Worm (Caenorhabditis elegans): ENCODE measurements around the gene ZK856.5.

DNA sequence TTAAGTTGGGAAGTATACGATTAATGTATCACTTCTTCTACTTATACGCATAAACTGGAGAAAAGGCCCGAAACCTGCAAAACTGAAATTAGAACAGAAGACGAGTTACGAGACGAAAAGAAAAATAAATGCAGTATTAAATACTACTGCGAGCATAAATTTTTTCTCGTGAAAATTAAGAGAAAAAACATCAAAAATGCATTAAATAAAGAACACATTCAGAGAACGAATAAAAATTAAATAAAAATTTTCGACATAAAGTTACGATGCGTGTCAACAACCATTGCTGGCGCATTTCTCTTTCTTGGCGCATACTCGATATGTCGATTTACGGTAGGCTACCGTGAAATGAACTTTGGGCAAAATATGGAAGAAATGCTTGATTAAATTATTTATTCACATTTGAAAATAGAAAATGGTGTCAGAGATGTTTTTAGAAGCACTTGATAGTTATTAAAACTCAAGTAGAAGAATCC lies 15.0 kb upstream of the ZK856.5 start, which contains the start of the genes ZK856.19 and ZK856.11:
- no peak for TF ChIP-seq ama-1 (optimal IDR thresholded peaks at IDR 0.05)
- no peak for TF ChIP-seq pqm-1 (tag; optimal IDR thresholded peaks at IDR 0.05)
- TF ChIP-seq rnt-1 (tag; optimal IDR thresholded peaks at IDR 0.05): no peak
- no peak for TF ChIP-seq ets-4 (tag; optimal IDR thresholded peaks at IDR 0.05)
- TF ChIP-seq fkh-10 (GFP tag; optimal IDR thresholded peaks at IDR 0.05): no peak
- TF ChIP-seq pha-4 (tag; optimal IDR thresholded peaks at IDR 0.05): no peak
- no peak for TF ChIP-seq ttx-3 (tag; optimal IDR thresholded peaks at IDR 0.05)

All from whole organism, late embryonic.